1 fruit fly cellular context compared by ENCODE assay signal in the genomic region with DNA sequence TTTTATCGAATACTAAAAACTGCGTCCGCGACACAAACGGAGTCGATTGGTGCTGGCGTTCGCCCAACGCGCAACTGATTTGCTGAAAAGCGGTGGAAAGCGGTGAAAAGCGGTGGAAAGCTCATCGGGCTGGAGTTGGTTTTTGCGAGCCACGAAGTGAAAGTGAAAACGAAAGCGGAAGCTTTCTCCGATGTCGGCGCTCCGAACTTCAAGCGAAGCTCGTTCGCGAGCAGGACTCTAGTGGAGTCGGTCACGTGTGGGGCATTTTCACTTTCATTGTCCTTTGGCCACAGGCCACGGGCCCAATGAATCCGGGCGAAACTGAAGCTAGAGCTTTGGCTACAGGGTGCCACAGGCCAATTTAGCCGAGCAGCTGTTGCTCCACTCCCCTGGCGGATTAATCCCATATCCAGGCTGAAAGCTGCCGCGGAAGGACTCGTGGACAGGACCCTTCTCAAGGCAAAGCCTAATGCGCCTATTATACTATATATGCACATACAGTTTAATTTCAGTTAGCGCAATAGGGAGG.
TF ChIP-seq lines count a peak whose summit lies in the region.

No protein-coding gene starts in this region.

TF ChIP-seq in whole organism, embryonic, 481 proteins besides CTCF, POLR2A, EP300 and RAD21 (continued from another document):
- TF ChIP-seq ken (GFP tag; IDR thresholded peaks at IDR 0.05; lab: Robert Waterston, UW) (no peak), ap (GFP tag; IDR thresholded peaks at IDR 0.05; lab: Robert Waterston, UW) (0 out of 2 replicates have a peak, but pooled peaks have one; percentile 10), B-H1 (GFP tag; IDR thresholded peaks at IDR 0.05; lab: Robert Waterston, UW) (no peak), Fer1 (GFP tag; optimal IDR thresholded peaks at IDR 0.05; lab: Kevin White, UChicago) (peak; percentile 49), CG13894 (tag; optimal IDR thresholded peaks at IDR 0.05; lab: Kevin White, UChicago) (peak; percentile 5), Med (GFP tag; lab: Kevin White, UChicago) (peak; percentile 58), tna (GFP tag; IDR thresholded peaks at IDR 0.05; lab: Robert Waterston, UW; ENCODE audit: partially characterized antibody) (no peak), toy (GFP tag; IDR thresholded peaks at IDR 0.05; lab: Robert Waterston, UW) (no peak), NC2β (GFP tag; optimal IDR thresholded peaks at IDR 0.05; lab: Kevin White, UChicago) (no peak), CrebB (tag; optimal IDR thresholded peaks at IDR 0.05; lab: Kevin White, UChicago) (no peak), wor (GFP tag; IDR thresholded peaks at IDR 0.05; lab: Robert Waterston, UW) (no peak), CG14014 (GFP tag; IDR thresholded peaks at IDR 0.05; lab: Robert Waterston, UW) (0 out of 2 replicates have a peak, but pooled peaks have one; percentile 7), CG1647 (GFP tag; optimal IDR thresholded peaks at IDR 0.05; lab: Kevin White, UChicago) (no peak), Ptx1 (GFP tag; IDR thresholded peaks at IDR 0.05; lab: Robert Waterston, UW) (no peak), pzg (GFP tag; optimal IDR thresholded peaks at IDR 0.05; lab: Kevin White, UChicago) (peak; percentile 15), CG13123 (GFP tag; optimal IDR thresholded peaks at IDR 0.05; lab: Kevin White, UChicago) (no peak), hbn (GFP tag; IDR thresholded peaks at IDR 0.05; lab: Robert Waterston, UW; ENCODE audit: partially characterized antibody) (no peak), Dip3 (GFP tag; optimal IDR thresholded peaks at IDR 0.05; lab: Kevin White, UChicago) (no peak), CG11456 (GFP tag; IDR thresholded peaks at IDR 0.05; lab: Robert Waterston, UW) (0 out of 3 replicates have a peak, but pooled peaks have one; percentile 46), abd-A (tag; optimal IDR thresholded peaks at IDR 0.05; lab: Kevin White, UChicago) (peak; percentile 42), CG10431 (GFP tag; optimal IDR thresholded peaks at IDR 0.05; lab: Kevin White, UChicago) (no peak), Nf-YA (GFP tag; IDR thresholded peaks at IDR 0.05; lab: Robert Waterston, UW) (no peak), CG31388 (GFP tag; optimal IDR thresholded peaks at IDR 0.05; lab: Kevin White, UChicago) (no peak), CG16863 (GFP tag; optimal IDR thresholded peaks at IDR 0.05; lab: Kevin White, UChicago) (no peak), Deaf1 (tag; optimal IDR thresholded peaks at IDR 0.05; lab: Kevin White, UChicago) (peak; percentile 95), ara (GFP tag; IDR thresholded peaks at IDR 0.05; lab: Robert Waterston, UW) (no peak), oc (tag; optimal IDR thresholded peaks at IDR 0.05; lab: Kevin White, UChicago) (no peak), cwo (GFP tag; optimal IDR thresholded peaks at IDR 0.05; lab: Kevin White, UChicago) (peak; percentile 70), ato (GFP tag; IDR thresholded peaks at IDR 0.05; lab: Robert Waterston, UW; ENCODE audit: partially characterized antibody) (no peak), Adf1 (GFP tag; IDR thresholded peaks at IDR 0.05; lab: Robert Waterston, UW) (peak; percentile 17; the same call in 1 of the 2 replicates), seq (GFP tag; IDR thresholded peaks at IDR 0.05; lab: Robert Waterston, UW) (no peak), Xbp1 (GFP tag; optimal IDR thresholded peaks at IDR 0.05; lab: Kevin White, UChicago) (no peak), CG13296 (GFP tag; optimal IDR thresholded peaks at IDR 0.05; lab: Kevin White, UChicago) (no peak), Doc3 (GFP tag; IDR thresholded peaks at IDR 0.05; lab: Robert Waterston, UW; ENCODE audit: partially characterized antibody) (no peak), CG18011 (GFP tag; optimal IDR thresholded peaks at IDR 0.05; lab: Kevin White, UChicago) (no peak), D19B (GFP tag; optimal IDR thresholded peaks at IDR 0.05; lab: Kevin White, UChicago) (no peak), CG6254 (GFP tag; optimal IDR thresholded peaks at IDR 0.05; lab: Kevin White, UChicago) (peak; percentile 94), CG17912 (GFP tag; optimal IDR thresholded peaks at IDR 0.05; lab: Kevin White, UChicago) (no peak), scrt (GFP tag; optimal IDR thresholded peaks at IDR 0.05; lab: Kevin White, UChicago) (peak; percentile 88), CG18599 (GFP tag; optimal IDR thresholded peaks at IDR 0.05; lab: Kevin White, UChicago) (peak; percentile 0)
